Worm (Caenorhabditis elegans) whole organism, mixed stage, embryonic: ENCODE measurements around the gene fbxa-96.

Experiments used
- M03D4.4 ChIP-seq: sonication (generic microtip); optimal IDR thresholded peaks from 2 replicates; lab custom pipeline; 2017; ENCODE audit warnings: mild to moderate bottlenecking, missing genetic modification characterization, missing compliant biosample characterization
- bed-3 ChIP-seq: fragments of 200-800 bp; sonication (Bioruptor generic); optimal IDR thresholded peaks from 3 replicates; lab custom pipeline; 2018; ENCODE audit warnings: mild to moderate bottlenecking, missing genetic modification characterization, moderate library complexity, missing compliant biosample characterization
- blmp-1 ChIP-seq: fragments of 150-350 bp; optimal IDR thresholded peaks from 2 replicates; lab custom pipeline; 2014; ENCODE audit warnings: missing biosample characterization, missing genetic modification characterization
- ceh-39 ChIP-seq: fragments of 150-350 bp; optimal IDR thresholded peaks from 2 replicates; lab custom pipeline; 2014; ENCODE audit warnings: missing biosample characterization, missing genetic modification characterization
- ceh-43 ChIP-seq: fragments of 200-800 bp; sonication (Bioruptor generic); optimal IDR thresholded peaks from 2 replicates; lab custom pipeline; 2018; ENCODE audit warnings: mild to moderate bottlenecking, missing genetic modification characterization, moderate library complexity, missing compliant biosample characterization
- ceh-83 ChIP-seq: fragments of 200-800 bp; sonication (Bioruptor generic); optimal IDR thresholded peaks from 2 replicates; lab custom pipeline; 2018; ENCODE audit warnings: mild to moderate bottlenecking, missing genetic modification characterization, missing compliant biosample characterization
- ces-1 ChIP-seq: fragments of 150-350 bp; optimal IDR thresholded peaks from 2 replicates; lab custom pipeline; 2014; ENCODE audit warnings: missing biosample characterization, missing genetic modification reagents, missing genetic modification characterization
- cnd-1 ChIP-seq: fragments of 200-800 bp; sonication (Bioruptor generic); optimal IDR thresholded peaks from 2 replicates; lab custom pipeline; 2018; ENCODE audit warnings: mild to moderate bottlenecking, missing genetic modification characterization, missing compliant biosample characterization
- drap-1 ChIP-seq: fragments of 200-800 bp; sonication (Bioruptor generic); optimal IDR thresholded peaks from 3 replicates; lab custom pipeline; 2018; ENCODE audit warnings: mild to moderate bottlenecking, missing genetic modification characterization, missing compliant biosample characterization
- elt-1 ChIP-seq: sonication (generic microtip); optimal IDR thresholded peaks from 2 replicates; lab custom pipeline; 2017; ENCODE audit warnings: missing genetic modification characterization, mild to moderate bottlenecking, missing compliant biosample characterization, antibody characterized with exemption, moderate library complexity, borderline replicate concordance; ENCODE audit not compliant: insufficient read depth
- flh-1 ChIP-seq: fragments of 200-800 bp; sonication (Bioruptor generic); optimal IDR thresholded peaks from 2 replicates; lab custom pipeline; 2018; ENCODE audit warnings: mild to moderate bottlenecking, missing genetic modification characterization, moderate library complexity, missing compliant biosample characterization
- ham-2 ChIP-seq: fragments of 200-800 bp; sonication (Bioruptor generic); optimal IDR thresholded peaks from 2 replicates; lab custom pipeline; 2018; ENCODE audit warnings: mild to moderate bottlenecking, missing genetic modification characterization, missing compliant biosample characterization
- hlh-1 ChIP-seq: fragments of 150-350 bp; optimal IDR thresholded peaks from 2 replicates; lab custom pipeline; 2014; ENCODE audit warnings: missing biosample characterization, missing genetic modification reagents, missing genetic modification characterization
- lin-13 ChIP-seq: fragments of 150-350 bp; optimal IDR thresholded peaks from 2 replicates; lab custom pipeline; 2014; ENCODE audit warnings: missing biosample characterization, missing genetic modification characterization
- lin-32 ChIP-seq: fragments of 200-800 bp; sonication (Bioruptor generic); optimal IDR thresholded peaks from 2 replicates; lab custom pipeline; 2018; ENCODE audit warnings: mild to moderate bottlenecking, missing genetic modification characterization, missing compliant biosample characterization
- lsy-2 ChIP-seq: fragments of 150-350 bp; optimal IDR thresholded peaks from 2 replicates; lab custom pipeline; 2014; ENCODE audit warnings: missing biosample characterization, missing genetic modification characterization
- mab-5 ChIP-seq: fragments of 150-350 bp; optimal IDR thresholded peaks from 2 replicates; lab custom pipeline; 2014; ENCODE audit warnings: missing biosample characterization, missing genetic modification characterization
- mep-1 ChIP-seq: fragments of 150-350 bp; optimal IDR thresholded peaks from 2 replicates; lab custom pipeline; 2017; ENCODE audit warnings: missing biosample characterization, missing genetic modification reagents, missing genetic modification characterization, inconsistent platforms
- mls-2 ChIP-seq: sonication (generic microtip); optimal IDR thresholded peaks from 2 replicates; lab custom pipeline; 2016; ENCODE audit warnings: mild to moderate bottlenecking, missing genetic modification characterization, moderate library complexity, missing compliant biosample characterization
- nhr-2 ChIP-seq: fragments of 150-350 bp; optimal IDR thresholded peaks from 2 replicates; lab custom pipeline; 2014; ENCODE audit warnings: missing biosample characterization, missing genetic modification characterization
- nhr-237 ChIP-seq: fragments of 150-350 bp; optimal IDR thresholded peaks from 2 replicates; lab custom pipeline; 2014; ENCODE audit warnings: missing biosample characterization, missing genetic modification characterization
- nhr-76 ChIP-seq: sonication (generic microtip); optimal IDR thresholded peaks from 2 replicates; lab custom pipeline; 2017; ENCODE audit warnings: missing biosample characterization, missing genetic modification characterization
- pha-4 ChIP-seq: fragments of 150-350 bp; optimal IDR thresholded peaks from 2 replicates; lab custom pipeline; 2018; ENCODE audit warnings: missing biosample characterization, missing genetic modification reagents, missing genetic modification characterization
- sem-2 ChIP-seq: fragments of 200-800 bp; sonication (Bioruptor generic); optimal IDR thresholded peaks from 2 replicates; lab custom pipeline; 2018; ENCODE audit warnings: mild to moderate bottlenecking, missing genetic modification characterization, missing compliant biosample characterization
- snpc-4 ChIP-seq: fragments of 150-350 bp; optimal IDR thresholded peaks from 2 replicates; lab custom pipeline; 2014; ENCODE audit warnings: missing biosample characterization, missing genetic modification characterization
- sptf-1 ChIP-seq: sonication (generic microtip); optimal IDR thresholded peaks from 2 replicates; lab custom pipeline; 2017; ENCODE audit warnings: mild to moderate bottlenecking, missing genetic modification characterization, moderate library complexity, missing compliant biosample characterization
- unc-120 ChIP-seq: sonication (generic microtip); optimal IDR thresholded peaks from 2 replicates; lab custom pipeline; 2017; ENCODE audit warnings: missing genetic modification characterization, missing compliant biosample characterization; ENCODE audit not compliant: poor library complexity, severe bottlenecking
- zip-8 ChIP-seq: fragments of 150-350 bp; optimal IDR thresholded peaks from 2 replicates; lab custom pipeline; 2014; ENCODE audit warnings: missing biosample characterization, missing genetic modification characterization
- ztf-11 ChIP-seq: fragments of 150-350 bp; optimal IDR thresholded peaks from 2 replicates; lab custom pipeline; 2014; ENCODE audit warnings: missing biosample characterization, missing genetic modification characterization

The fbxa-96 gene

ce11 chrX:15069242-15069641, 9.0 kb upstream of the fbxa-96 start, which contains the start of gene mam-6:
Gene mam-6, minus strand, starts transcription at chrX:15069342.
- TF ChIP-seq pha-4 (no peak), nhr-2 (tag; lab: Kevin White, UChicago) (no peak), ham-2 (no peak), ceh-43 (GFP tag; lab: Kevin White, UChicago) (no peak), M03D4.4 (tag; lab: Kevin White, UChicago) (no peak), elt-1 (tag; lab: Kevin White, UChicago) (no peak), lsy-2 (no peak), mls-2 (no peak), flh-1 (GFP tag; lab: Kevin White, UChicago) (no peak), unc-120 (tag; lab: Kevin White, UChicago) (no peak), lin-13 (tag; lab: Kevin White, UChicago) (no peak), lin-32 (GFP tag; lab: Kevin White, UChicago) (no peak), cnd-1 (tag; lab: Kevin White, UChicago) (no peak), ceh-39 (tag; lab: Kevin White, UChicago) (no peak), snpc-4 (no peak), sptf-1 (tag; lab: Kevin White, UChicago) (no peak), bed-3 (GFP tag; lab: Kevin White, UChicago) (no peak)

ce11 chrX:15057900-15058299, 2.3 kb downstream of the fbxa-96 start:
- TF ChIP-seq nhr-2 (tag; lab: Kevin White, UChicago) (no peak), nhr-76 (tag; lab: Kevin White, UChicago) (no peak), ceh-39 (tag; lab: Kevin White, UChicago) (no peak), unc-120 (tag; lab: Kevin White, UChicago) (no peak), nhr-237 (no peak)

ce11 chrX:15056737-15057136, 3.5 kb downstream of the fbxa-96 start, which contains the start of gene H03G16.5:
Gene H03G16.5, minus strand, starts transcription at chrX:15056837.
- no peak for TF ChIP-seq ceh-83
- TF ChIP-seq bed-3 (GFP tag; lab: Kevin White, UChicago) = no peak
- no peak for TF ChIP-seq ces-1
- TF ChIP-seq M03D4.4 (tag; lab: Kevin White, UChicago) = no peak
- no peak for TF ChIP-seq ceh-43 (GFP tag; lab: Kevin White, UChicago)
- no peak for TF ChIP-seq mep-1 (tag; lab: Kevin White, UChicago)

- TF ChIP-seq hlh-1 (tag; lab: Kevin White, UChicago) (no peak), drap-1 (GFP tag; lab: Kevin White, UChicago) (no peak), zip-8 (tag; lab: Kevin White, UChicago) (no peak), mab-5 (no peak), M03D4.4 (tag; lab: Kevin White, UChicago) (no peak), pha-4 (no peak), mep-1 (tag; lab: Kevin White, UChicago) (no peak), blmp-1 (tag; lab: Kevin White, UChicago) (no peak), snpc-4 (no peak), nhr-2 (tag; lab: Kevin White, UChicago) (no peak), ztf-11 (tag; lab: Kevin White, UChicago) (no peak), sem-2 (GFP tag; lab: Kevin White, UChicago) (no peak), lin-13 (tag; lab: Kevin White, UChicago) (no peak)
Observed at ce11 chrX:15055914-15056313, 4.3 kb downstream of the fbxa-96 start, which contains the start of gene H03G16.7. Gene H03G16.7, minus strand, starts transcription at chrX:15056014.

ce11 chrX:15053223-15053933, 6.8 kb downstream of the fbxa-96 start, which contains the start of gene H03G16.1:
Gene H03G16.1, plus strand, starts transcription at chrX:15053883.
- TF ChIP-seq lin-13 (tag; lab: Kevin White, UChicago) (no peak), ztf-11 (tag; lab: Kevin White, UChicago) (no peak), sem-2 (GFP tag; lab: Kevin White, UChicago) (no peak), elt-1 (tag; lab: Kevin White, UChicago) (no peak), ceh-43 (GFP tag; lab: Kevin White, UChicago) (no peak), blmp-1 (tag; lab: Kevin White, UChicago) (no peak)
- TF ChIP-seq, all 35 proteins: peak for 0
